Worm (Caenorhabditis elegans) whole organism, L2 larva: ENCODE data around the gene F17H10.2.

Experiments used
- C34F6.9 ChIP-seq: fragments of 150-350 bp; optimal IDR thresholded peaks from 2 replicates; lab custom pipeline; 2014; ENCODE audit warnings: missing biosample characterization, missing genetic modification characterization
- F13H6.1 ChIP-seq: sonication (generic microtip); optimal IDR thresholded peaks from 2 replicates; lab custom pipeline; 2016; ENCODE audit warnings: missing genetic modification characterization, missing compliant biosample characterization
- Y55F3AM.14 ChIP-seq: fragments of 200-800 bp; sonication (Bioruptor generic); optimal IDR thresholded peaks from 2 replicates; lab custom pipeline; 2018; ENCODE audit warnings: mild to moderate bottlenecking, missing genetic modification characterization, missing compliant biosample characterization
- ZK546.5 ChIP-seq: sonication (generic microtip); optimal IDR thresholded peaks from 2 replicates; lab custom pipeline; 2017; ENCODE audit warnings: missing biosample characterization, missing genetic modification characterization
- alr-1 ChIP-seq: fragments of 150-350 bp; optimal IDR thresholded peaks from 2 replicates; lab custom pipeline; 2014; ENCODE audit warnings: missing biosample characterization, missing genetic modification characterization
- ama-1 ChIP-seq: fragments of 150-350 bp; optimal IDR thresholded peaks from 2 replicates; lab custom pipeline; 2018; ENCODE audit warnings: inconsistent platforms
- blmp-1 ChIP-seq: sonication (generic microtip); optimal IDR thresholded peaks from 2 replicates; lab custom pipeline; 2017; ENCODE audit warnings: missing genetic modification characterization, mild to moderate bottlenecking, missing compliant biosample characterization, antibody characterized with exemption, moderate library complexity; ENCODE audit not compliant: insufficient read depth
- ceh-16 ChIP-seq: fragments of 150-350 bp; optimal IDR thresholded peaks from 2 replicates; lab custom pipeline; 2014; ENCODE audit warnings: missing biosample characterization, missing genetic modification characterization
- crh-2 ChIP-seq: sonication (generic microtip); optimal IDR thresholded peaks from 2 replicates; lab custom pipeline; 2017; ENCODE audit warnings: missing biosample characterization, missing genetic modification characterization
- dmd-4 ChIP-seq: sonication (generic microtip); optimal IDR thresholded peaks from 2 replicates; lab custom pipeline; 2017; ENCODE audit warnings: missing biosample characterization, missing genetic modification characterization
- egl-27 ChIP-seq: sonication (generic microtip); optimal IDR thresholded peaks from 3 replicates; lab custom pipeline; 2017; ENCODE audit warnings: missing biosample characterization, missing genetic modification reagents, missing genetic modification characterization
- elt-3 ChIP-seq: sonication (generic microtip); optimal IDR thresholded peaks from 2 replicates; lab custom pipeline; 2017; ENCODE audit warnings: missing biosample characterization, missing genetic modification characterization
- fos-1 ChIP-seq: fragments of 150-350 bp; optimal IDR thresholded peaks from 2 replicates; lab custom pipeline; 2014; ENCODE audit warnings: missing biosample characterization, missing genetic modification characterization
- gmeb-1 ChIP-seq: fragments of 150-350 bp; optimal IDR thresholded peaks from 2 replicates; lab custom pipeline; 2014; ENCODE audit warnings: missing biosample characterization, missing genetic modification characterization
- lin-11 ChIP-seq: fragments of 150-350 bp; sonication (generic microtip); optimal IDR thresholded peaks from 2 replicates; lab custom pipeline; 2014; ENCODE audit warnings: missing biosample characterization, missing genetic modification characterization, inconsistent platforms, mixed read lengths
- lin-13 ChIP-seq: fragments of 150-350 bp; optimal IDR thresholded peaks from 2 replicates; lab custom pipeline; 2014; ENCODE audit warnings: missing biosample characterization, missing genetic modification reagents, missing genetic modification characterization
- lin-39 ChIP-seq: fragments of 150-350 bp; optimal IDR thresholded peaks from 2 replicates; lab custom pipeline; 2014; ENCODE audit warnings: missing biosample characterization, missing genetic modification reagents, missing genetic modification characterization
- lsy-2 ChIP-seq, 2 experiments: fragments of 150-350 bp in 1 of 2; sonication (generic microtip) in 1 of 2; optimal IDR thresholded peaks; 2 replicates each; lab custom pipeline; 2014 to 2017; ENCODE audit warnings: missing biosample characterization in 2 of 2, missing genetic modification characterization in 2 of 2
- mab-5 ChIP-seq: fragments of 150-350 bp; optimal IDR thresholded peaks from 2 replicates; lab custom pipeline; 2014; ENCODE audit warnings: missing biosample characterization, missing genetic modification characterization
- mbf-1 ChIP-seq: sonication (generic microtip); optimal IDR thresholded peaks from 2 replicates; lab custom pipeline; 2017; ENCODE audit warnings: missing biosample characterization, missing genetic modification characterization
- nhr-10 ChIP-seq: sonication (generic microtip); optimal IDR thresholded peaks from 2 replicates; lab custom pipeline; 2017; ENCODE audit warnings: missing biosample characterization, missing genetic modification characterization
- nhr-11 ChIP-seq: fragments of 150-350 bp; optimal IDR thresholded peaks from 2 replicates; lab custom pipeline; 2014; ENCODE audit warnings: missing biosample characterization, missing genetic modification characterization
- nhr-12 ChIP-seq: fragments of 150-350 bp; optimal IDR thresholded peaks from 2 replicates; lab custom pipeline; 2014; ENCODE audit warnings: missing biosample characterization, missing genetic modification characterization
- nhr-129 ChIP-seq: fragments of 150-350 bp; optimal IDR thresholded peaks from 2 replicates; lab custom pipeline; 2014; ENCODE audit warnings: missing biosample characterization, missing genetic modification characterization
- nhr-21 ChIP-seq: fragments of 150-350 bp; optimal IDR thresholded peaks from 2 replicates; lab custom pipeline; 2014; ENCODE audit warnings: missing biosample characterization, missing genetic modification characterization
- nhr-23 ChIP-seq: fragments of 150-350 bp; optimal IDR thresholded peaks from 2 replicates; lab custom pipeline; 2014; ENCODE audit warnings: missing biosample characterization, missing genetic modification reagents, missing genetic modification characterization
- nhr-237 ChIP-seq: fragments of 150-350 bp; optimal IDR thresholded peaks from 2 replicates; lab custom pipeline; 2014; ENCODE audit warnings: missing biosample characterization, missing genetic modification characterization
- nhr-25 ChIP-seq: fragments of 150-350 bp; sonication (generic microtip); optimal IDR thresholded peaks from 3 replicates; lab custom pipeline; 2014; ENCODE audit warnings: missing biosample characterization, missing genetic modification characterization
- nhr-6 ChIP-seq: fragments of 150-350 bp; optimal IDR thresholded peaks from 2 replicates; lab custom pipeline; 2014; ENCODE audit warnings: missing biosample characterization, missing genetic modification characterization
- nhr-77 ChIP-seq: fragments of 150-350 bp; optimal IDR thresholded peaks from 2 replicates; lab custom pipeline; 2014; ENCODE audit warnings: missing biosample characterization, missing genetic modification characterization
- peb-1 ChIP-seq: fragments of 150-350 bp; optimal IDR thresholded peaks from 2 replicates; lab custom pipeline; 2014; ENCODE audit warnings: missing biosample characterization, missing genetic modification characterization
- sem-4 ChIP-seq: fragments of 150-350 bp; optimal IDR thresholded peaks from 2 replicates; lab custom pipeline; 2014; ENCODE audit warnings: missing biosample characterization, missing genetic modification reagents, missing genetic modification characterization
- skn-1 ChIP-seq: sonication (generic microtip); optimal IDR thresholded peaks from 2 replicates; lab custom pipeline; 2017; ENCODE audit warnings: missing biosample characterization, missing genetic modification characterization
- sma-3 ChIP-seq: sonication (generic microtip); optimal IDR thresholded peaks from 2 replicates; lab custom pipeline; 2016; ENCODE audit warnings: missing genetic modification reagents, missing genetic modification characterization, missing compliant biosample characterization
- sma-9 ChIP-seq, 2 experiments: fragments of 150-350 bp in 1 of 2; sonication (generic microtip) in 1 of 2; optimal IDR thresholded peaks; 2 replicates each; lab custom pipeline; 2014 to 2016; ENCODE audit warnings: missing genetic modification characterization in 2 of 2, mild to moderate bottlenecking in 1 of 2, missing biosample characterization in 1 of 2, missing compliant biosample characterization in 1 of 2, missing genetic modification reagents in 1 of 2, moderate library complexity in 1 of 2
- snpc-4 ChIP-seq: fragments of 150-350 bp; optimal IDR thresholded peaks from 2 replicates; lab custom pipeline; 2014; ENCODE audit warnings: missing biosample characterization, missing genetic modification characterization
- unc-39 ChIP-seq: fragments of 150-350 bp; optimal IDR thresholded peaks from 2 replicates; lab custom pipeline; 2014; ENCODE audit warnings: missing biosample characterization, missing genetic modification characterization
- unc-55 ChIP-seq: fragments of 150-350 bp; sonication (generic microtip); optimal IDR thresholded peaks from 3 replicates; lab custom pipeline; 2014; ENCODE audit warnings: missing biosample characterization, missing genetic modification reagents, missing genetic modification characterization
- unc-62 ChIP-seq: fragments of 150-350 bp; optimal IDR thresholded peaks from 2 replicates; lab custom pipeline; 2014; ENCODE audit warnings: missing biosample characterization, missing genetic modification reagents, missing genetic modification characterization
- zag-1 ChIP-seq: fragments of 150-350 bp; optimal IDR thresholded peaks from 2 replicates; lab custom pipeline; 2014; ENCODE audit warnings: missing biosample characterization, missing genetic modification characterization
- ztf-1 ChIP-seq: fragments of 200-800 bp; sonication (Bioruptor generic); conservative IDR thresholded peaks from 2 replicates; pipeline ENCODE4 v1.3.6; 2022; ENCODE audit warnings: missing genetic modification characterization, missing compliant biosample characterization
- ztf-11 ChIP-seq: sonication (generic microtip); optimal IDR thresholded peaks from 2 replicates; lab custom pipeline; 2017; ENCODE audit warnings: missing biosample characterization, missing genetic modification characterization
- ztf-4 ChIP-seq: fragments of 150-350 bp; optimal IDR thresholded peaks from 2 replicates; lab custom pipeline; 2014; ENCODE audit warnings: missing biosample characterization, missing genetic modification characterization

F17H10.2 gene

DNA sequence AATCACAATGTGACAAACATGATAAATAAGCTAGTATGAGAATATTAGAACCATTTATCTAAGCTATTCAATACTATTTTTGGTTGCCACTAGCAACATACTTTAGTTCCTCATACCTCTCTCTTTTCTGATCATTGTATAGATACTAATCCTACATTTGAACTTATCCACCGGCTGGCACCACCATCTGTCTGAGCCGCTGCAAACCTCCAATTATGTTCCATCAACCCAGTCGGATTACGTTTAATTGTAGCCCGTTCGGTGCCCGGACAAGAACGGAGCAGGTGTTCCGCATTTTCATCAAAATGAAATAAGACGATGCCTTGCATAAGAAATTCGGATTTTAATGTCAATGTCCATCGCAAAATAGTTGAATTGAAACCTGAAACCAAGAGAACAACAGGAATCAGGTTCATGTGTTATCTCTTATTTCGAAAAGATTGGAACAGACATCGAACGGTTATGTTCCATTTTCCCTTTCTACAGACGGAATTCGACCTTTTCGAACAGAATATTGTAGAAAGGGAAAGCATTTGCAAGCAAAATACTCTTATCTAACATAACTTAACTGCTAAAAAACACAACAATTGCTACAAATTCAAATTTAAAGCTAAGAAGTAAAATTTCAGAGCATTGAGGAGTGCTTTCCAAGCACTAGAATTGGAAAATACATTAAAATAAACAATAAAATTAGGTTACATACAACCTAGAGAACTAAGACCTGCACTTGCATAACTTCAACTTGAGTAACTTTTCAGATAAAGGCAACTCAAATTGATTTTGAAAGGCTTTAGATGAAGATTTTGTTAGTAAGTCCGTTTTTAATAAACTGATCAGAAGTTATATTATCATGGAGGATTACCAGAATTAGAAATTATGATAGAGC lies 32.7 kb downstream of the F17H10.2 start:
- TF ChIP-seq nhr-25 (tag; lab: Kevin White, UChicago) (peak; percentile 20), snpc-4 (tag; lab: Kevin White, UChicago) (no peak), blmp-1 (peak; percentile 93)

DNA sequence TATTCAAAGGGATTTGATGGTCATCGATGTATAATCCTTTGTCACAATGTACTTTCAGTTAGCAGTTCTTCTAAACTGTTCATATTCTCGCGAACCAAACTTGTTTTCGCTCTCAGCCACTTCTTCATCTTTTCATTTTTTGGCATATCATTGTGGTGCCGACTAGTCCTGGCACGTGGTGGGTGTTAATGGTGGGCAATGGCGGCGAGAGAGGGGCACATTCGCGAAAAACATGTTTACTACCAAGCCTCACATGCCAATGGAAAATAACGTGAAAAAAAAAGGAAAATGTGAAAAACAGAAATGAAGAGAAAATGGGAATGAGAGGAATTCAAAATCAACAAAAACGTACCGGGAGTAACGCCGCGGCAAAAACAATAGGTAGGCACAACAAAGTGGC lies 33.5 kb downstream of the F17H10.2 start:
- TF ChIP-seq sem-4 (tag; lab: Kevin White, UChicago) = no peak
- TF ChIP-seq snpc-4 (tag; lab: Kevin White, UChicago) = no peak
- peak; percentile 60 for TF ChIP-seq nhr-25 (tag; lab: Kevin White, UChicago)
- TF ChIP-seq nhr-10 (tag; lab: Kevin White, UChicago) = no peak
- TF ChIP-seq egl-27 (tag; lab: Kevin White, UChicago) = no peak
- TF ChIP-seq elt-3 (tag; lab: Kevin White, UChicago) = no peak
- no peak for TF ChIP-seq ceh-16 (tag; lab: Kevin White, UChicago)
- no peak for TF ChIP-seq ztf-1 (GFP tag; lab: Robert Waterston, UW)
- peak; percentile 34 for TF ChIP-seq lin-11
- no peak for TF ChIP-seq sma-3 (GFP tag; lab: Kevin White, UChicago)
- no peak for TF ChIP-seq ztf-4 (tag; lab: Kevin White, UChicago)
- no peak for TF ChIP-seq fos-1 (tag; lab: Kevin White, UChicago)
- TF ChIP-seq nhr-12 (tag; lab: Kevin White, UChicago) = no peak
- TF ChIP-seq lsy-2 (tag; optimal IDR thresholded peaks at IDR 0.05; lab: Kevin White, UChicago) = peak in 1 of 2 experiments; percentile 1
- TF ChIP-seq blmp-1 = no peak
- TF ChIP-seq nhr-21 = peak; percentile 3
- no peak for TF ChIP-seq mab-5 (tag; lab: Kevin White, UChicago)
- TF ChIP-seq mbf-1 = no peak
- no peak for TF ChIP-seq gmeb-1 (tag; lab: Kevin White, UChicago)
- TF ChIP-seq skn-1 (tag; lab: Kevin White, UChicago) = no peak
- TF ChIP-seq nhr-23 (tag; lab: Kevin White, UChicago) = no peak
- TF ChIP-seq lin-13 = no peak
- no peak for TF ChIP-seq Y55F3AM.14 (GFP tag; lab: Kevin White, UChicago)
- TF ChIP-seq nhr-77 (tag; lab: Kevin White, UChicago) = no peak
- TF ChIP-seq ama-1 = no peak
- TF ChIP-seq nhr-237 (tag; lab: Kevin White, UChicago) = no peak
- TF ChIP-seq unc-55 (GFP tag; lab: Kevin White, UChicago) = no peak
- no peak for TF ChIP-seq unc-62 (GFP tag; lab: Kevin White, UChicago)
- TF ChIP-seq dmd-4 (tag; lab: Kevin White, UChicago) = no peak
- no peak for TF ChIP-seq peb-1 (tag; lab: Kevin White, UChicago)
- no peak for TF ChIP-seq ZK546.5 (tag; lab: Kevin White, UChicago)
- TF ChIP-seq crh-2 = peak; percentile 24
- TF ChIP-seq lin-39 = no peak
- no peak for TF ChIP-seq nhr-11 (tag; lab: Kevin White, UChicago)
- TF ChIP-seq nhr-6 (tag; lab: Kevin White, UChicago) = no peak
- no peak for TF ChIP-seq ztf-11 (tag; lab: Kevin White, UChicago)
- TF ChIP-seq sma-9 (GFP tag; optimal IDR thresholded peaks at IDR 0.05; lab: Kevin White, UChicago) = no peak
- TF ChIP-seq sma-9 (tag; optimal IDR thresholded peaks at IDR 0.05; lab: Kevin White, UChicago) = no peak
- TF ChIP-seq alr-1 (tag; lab: Kevin White, UChicago) = no peak
- TF ChIP-seq C34F6.9 (tag; lab: Kevin White, UChicago) = peak; percentile 23
- no peak for TF ChIP-seq zag-1 (tag; lab: Kevin White, UChicago)
- peak; percentile 3 for TF ChIP-seq F13H6.1 (tag; lab: Kevin White, UChicago)
- no peak for TF ChIP-seq unc-39 (tag; lab: Kevin White, UChicago)
- peak; percentile 73 for TF ChIP-seq nhr-129 (tag; lab: Kevin White, UChicago)
